Fruit fly (Drosophila melanogaster): Measurements from ENCODE around the gene MED30.

MED30 gene

dm6 chr3L:642146-642864 is 11.6 kb downstream of the MED30 start (continued):
- TF ChIP-seq Six4 (GFP tag; optimal IDR thresholded peaks at IDR 0.05) (peak; percentile 7), al (GFP tag; IDR thresholded peaks at IDR 0.05) (peak; percentile 11; the same call in 1 of the 2 replicates), vvl (GFP tag; IDR thresholded peaks at IDR 0.05) (peak; percentile 12; the same call in 1 of the 2 replicates), CG8388 (GFP tag; optimal IDR thresholded peaks at IDR 0.05) (peak; percentile 76), Nf-YC (tag; optimal IDR thresholded peaks at IDR 0.05) (peak; percentile 21), CG11723 (GFP tag; optimal IDR thresholded peaks at IDR 0.05) (peak; percentile 8), CG30431 (GFP tag; optimal IDR thresholded peaks at IDR 0.05) (peak; percentile 18), CG3407 (GFP tag; optimal IDR thresholded peaks at IDR 0.05) (peak; percentile 24), so (GFP tag; IDR thresholded peaks at IDR 0.05) (peak; percentile 48; the same call in 1 of the 3 replicates), NfI (GFP tag; optimal IDR thresholded peaks at IDR 0.05) (peak; percentile 21), CG33557 (GFP tag; optimal IDR thresholded peaks at IDR 0.05) (peak; percentile 41), CG4424 (GFP tag; optimal IDR thresholded peaks at IDR 0.05) (peak; percentile 71), HLH3B (GFP tag; IDR thresholded peaks at IDR 0.05) (peak; percentile 5; the same call in 1 of the 2 replicates), CG17359 (tag; optimal IDR thresholded peaks at IDR 0.05) (peak; percentile 45), az2 (GFP tag; optimal IDR thresholded peaks at IDR 0.05) (peak; percentile 60), CG17328 (GFP tag; IDR thresholded peaks at IDR 0.05) (0 out of 2 replicates have a peak, but pooled peaks have one; percentile 27), CG1529 (GFP tag; optimal IDR thresholded peaks at IDR 0.05) (peak; percentile 44), CG6654 (GFP tag; optimal IDR thresholded peaks at IDR 0.05) (peak; percentile 27), CG8924 (tag; optimal IDR thresholded peaks at IDR 0.05) (peak; percentile 66), Sry-δ (GFP tag; optimal IDR thresholded peaks at IDR 0.05) (no peak), CG18011 (GFP tag; optimal IDR thresholded peaks at IDR 0.05) (peak; percentile 0), slou (GFP tag; optimal IDR thresholded peaks at IDR 0.05) (no peak), Fer3 (tag; optimal IDR thresholded peaks at IDR 0.05) (peak; percentile 32), Jarid2 (GFP tag; optimal IDR thresholded peaks at IDR 0.05) (peak; percentile 1), croc (GFP tag; conservative IDR thresholded peaks at IDR 0.05) (peak; percentile 34; the same call in 1 of the 3 replicates), bcd (GFP tag; optimal IDR thresholded peaks at IDR 0.05) (peak; percentile 48), Blimp-1 (GFP tag; optimal IDR thresholded peaks at IDR 0.05) (peak; percentile 63), org-1 (GFP tag; optimal IDR thresholded peaks at IDR 0.05) (no peak), nerfin-1 (tag; optimal IDR thresholded peaks at IDR 0.05) (peak; percentile 43), tap (tag; optimal IDR thresholded peaks at IDR 0.05) (peak; percentile 51), kni (GFP tag; optimal IDR thresholded peaks at IDR 0.05) (no peak), CG10267 (tag; optimal IDR thresholded peaks at IDR 0.05) (peak; percentile 64), slbo (GFP tag; IDR thresholded peaks at IDR 0.05) (peak; percentile 38), C15 (GFP tag; IDR thresholded peaks at IDR 0.05) (no peak), CG17912 (GFP tag; optimal IDR thresholded peaks at IDR 0.05) (no peak), Nf-YB (GFP tag; optimal IDR thresholded peaks at IDR 0.05) (peak; percentile 45), CG10979 (tag; optimal IDR thresholded peaks at IDR 0.05) (peak; percentile 80), Ptx1 (GFP tag; IDR thresholded peaks at IDR 0.05) (peak; percentile 68; the same call in 1 of the 2 replicates), Usf (GFP tag; optimal IDR thresholded peaks at IDR 0.05) (peak; percentile 3), CG2678 (tag; optimal IDR thresholded peaks at IDR 0.05) (peak; percentile 71), CG31224 (GFP tag; IDR thresholded peaks at IDR 0.05) (0 out of 2 replicates have a peak, but pooled peaks have one; percentile 28), ATbp (GFP tag; optimal IDR thresholded peaks at IDR 0.05) (peak; percentile 42), CG7745 (tag; optimal IDR thresholded peaks at IDR 0.05) (no peak), CG5180 (GFP tag; optimal IDR thresholded peaks at IDR 0.05) (peak; percentile 5), Hmx (GFP tag; optimal IDR thresholded peaks at IDR 0.05) (no peak), CG8359 (GFP tag; optimal IDR thresholded peaks at IDR 0.05; ENCODE audit: borderline replicate concordance) (peak; percentile 12), zen (tag; optimal IDR thresholded peaks at IDR 0.05) (peak; percentile 3), ewg (GFP tag; optimal IDR thresholded peaks at IDR 0.05) (peak; percentile 53)

Data from whole organism, embryonic.